Worm (Caenorhabditis elegans): ENCODE results near the gene thn-6.

The thn-6 gene

DNA sequence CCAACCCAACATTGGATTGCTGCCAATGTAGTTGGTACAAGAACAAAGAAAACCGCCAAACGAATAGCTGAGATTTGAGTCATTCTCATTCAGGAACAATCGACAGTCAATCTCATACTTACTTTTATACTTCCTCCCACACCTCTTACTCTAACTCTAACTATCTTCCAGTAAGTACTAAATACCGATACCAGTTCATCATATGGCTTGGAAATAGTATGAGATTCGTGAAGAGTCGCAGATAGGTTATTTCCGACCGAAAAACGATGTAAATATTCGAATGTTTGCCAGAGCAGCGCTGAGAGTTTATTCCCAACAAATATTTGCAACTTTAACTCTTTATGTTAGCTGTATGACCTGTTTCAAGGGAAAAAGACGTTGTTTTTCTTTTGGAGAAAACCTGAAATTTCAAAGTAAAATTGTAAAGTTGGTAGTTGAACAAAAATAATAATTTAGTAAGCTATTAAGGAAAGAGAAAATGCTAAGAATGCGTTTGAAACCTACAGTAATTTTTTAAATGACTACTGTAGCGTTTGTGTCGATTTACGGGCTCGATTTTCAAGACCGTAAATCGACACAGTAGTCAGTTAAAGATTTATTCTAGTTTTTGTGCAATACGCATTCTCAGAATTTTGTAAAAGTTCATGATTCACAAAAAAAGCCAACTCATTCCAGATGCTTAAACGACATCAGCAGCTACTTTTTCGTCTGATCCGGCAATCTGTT lies 42.1 kb upstream of the thn-6 start, which contains the start of the genes W03F8.6 and mtrf-1L:
W03F8.6 (minus strand) TSS at position 101 of the 726 bp plus-strand sequence.
mtrf-1L (plus strand) TSS at position 676 of the 726 bp plus-strand sequence.
- TF ChIP-seq pha-4 (tag; optimal IDR thresholded peaks at IDR 0.05) (peak; percentile 70), nhr-43 (tag; optimal IDR thresholded peaks at IDR 0.05; ENCODE audit: poor library complexity, severe bottlenecking) (no peak)

DNA sequence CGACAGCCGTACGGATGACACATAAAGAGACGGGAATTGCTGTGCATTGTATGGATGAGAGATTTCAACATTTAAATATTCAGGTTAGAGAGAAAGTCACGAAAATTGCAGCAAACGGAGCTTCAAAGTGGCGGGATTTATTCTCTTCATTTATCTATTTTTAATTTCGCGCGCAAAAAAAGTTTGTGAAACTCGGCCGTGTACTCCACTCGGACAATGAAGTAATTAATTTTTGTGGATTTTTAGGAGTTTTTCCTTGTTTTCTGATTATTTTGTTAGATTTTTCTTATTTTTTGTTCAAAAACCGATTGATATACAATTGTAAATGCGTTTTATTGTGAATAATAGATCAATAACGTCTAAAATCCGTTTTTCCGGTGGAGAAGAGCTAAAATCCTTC lies 40.7 kb upstream of the thn-6 start:
- no peak for TF ChIP-seq hmg-11 (tag; optimal IDR thresholded peaks at IDR 0.05)
- TF ChIP-seq lin-15B (tag; optimal IDR thresholded peaks at IDR 0.05) = peak; percentile 26

DNA sequence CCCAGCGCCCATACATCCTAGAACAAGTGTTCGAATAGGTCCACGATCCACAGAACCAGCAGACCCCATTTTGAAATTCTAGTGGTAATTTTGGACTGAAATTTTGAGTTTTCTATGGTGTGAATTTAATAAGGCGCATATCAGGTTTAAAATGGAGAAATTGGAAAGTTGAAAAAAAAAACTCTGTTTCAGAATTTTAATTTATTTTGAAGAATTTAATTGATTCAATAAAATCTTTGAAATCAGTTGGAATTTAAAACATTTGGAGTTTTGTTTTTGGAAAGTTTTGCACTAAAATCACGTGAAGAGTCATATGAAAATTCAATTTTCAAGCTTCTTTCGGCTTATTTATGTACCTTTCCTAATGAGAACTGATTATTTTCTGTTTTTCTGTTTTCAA lies 33.2 kb upstream of the thn-6 start, which contains the start of gene gpa-18:
gpa-18 (minus strand) TSS at position 101 of the 400 bp plus-strand sequence.
- TF ChIP-seq unc-39 (tag; optimal IDR thresholded peaks at IDR 0.05) = no peak
- TF ChIP-seq egl-27 (tag; optimal IDR thresholded peaks at IDR 0.05) = no peak
- TF ChIP-seq nhr-23 (tag; optimal IDR thresholded peaks at IDR 0.05) = no peak
- TF ChIP-seq lin-39 (tag; optimal IDR thresholded peaks at IDR 0.05) = no peak
- TF ChIP-seq pha-4 (tag; optimal IDR thresholded peaks at IDR 0.05) = no peak
- TF ChIP-seq R02D3.7 (tag; optimal IDR thresholded peaks at IDR 0.05) = no peak

DNA sequence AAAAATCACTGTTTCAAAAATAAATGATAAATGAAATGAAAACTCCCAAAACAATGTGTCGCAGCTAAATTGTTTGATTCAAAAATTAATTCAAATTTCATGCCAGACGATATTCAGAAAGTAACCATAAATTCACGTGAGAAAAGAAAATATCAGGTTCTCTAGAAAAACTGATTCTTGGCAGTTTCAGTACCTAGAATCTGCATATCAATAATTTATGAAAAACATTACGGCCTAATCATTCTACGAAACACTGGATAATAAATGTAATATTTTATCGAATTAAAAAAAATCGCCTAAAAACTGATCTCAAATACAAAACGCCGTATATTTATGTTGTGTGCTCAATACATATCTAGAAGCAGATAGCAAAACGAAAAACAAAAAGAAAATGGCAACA lies 27.9 kb upstream of the thn-6 start:
- TF ChIP-seq jun-1 (tag; optimal IDR thresholded peaks at IDR 0.05) (no peak), unc-39 (tag; optimal IDR thresholded peaks at IDR 0.05) (no peak), zag-1 (tag; optimal IDR thresholded peaks at IDR 0.05) (no peak), fos-1 (tag; optimal IDR thresholded peaks at IDR 0.05) (no peak), ZK546.5 (tag; optimal IDR thresholded peaks at IDR 0.05) (no peak), ceh-9 (tag; optimal IDR thresholded peaks at IDR 0.05) (no peak), nhr-237 (tag; optimal IDR thresholded peaks at IDR 0.05) (no peak), egl-27 (tag; optimal IDR thresholded peaks at IDR 0.05) (no peak), nhr-76 (tag; optimal IDR thresholded peaks at IDR 0.05) (no peak), ceh-28 (tag; optimal IDR thresholded peaks at IDR 0.05) (no peak), R02D3.7 (tag; optimal IDR thresholded peaks at IDR 0.05) (no peak), daf-12 (tag; optimal IDR thresholded peaks at IDR 0.05) (no peak), lin-15B (tag; optimal IDR thresholded peaks at IDR 0.05) (no peak), unc-62 (GFP tag; optimal IDR thresholded peaks at IDR 0.05) (no peak), mml-1 (tag; optimal IDR thresholded peaks at IDR 0.05) (no peak), elt-2 (tag; optimal IDR thresholded peaks at IDR 0.05) (no peak), lin-39 (tag; optimal IDR thresholded peaks at IDR 0.05) (no peak), ztf-11 (tag; optimal IDR thresholded peaks at IDR 0.05) (no peak), eor-1 (tag; optimal IDR thresholded peaks at IDR 0.05) (no peak), ceh-82 (tag; optimal IDR thresholded peaks at IDR 0.05) (no peak)

DNA sequence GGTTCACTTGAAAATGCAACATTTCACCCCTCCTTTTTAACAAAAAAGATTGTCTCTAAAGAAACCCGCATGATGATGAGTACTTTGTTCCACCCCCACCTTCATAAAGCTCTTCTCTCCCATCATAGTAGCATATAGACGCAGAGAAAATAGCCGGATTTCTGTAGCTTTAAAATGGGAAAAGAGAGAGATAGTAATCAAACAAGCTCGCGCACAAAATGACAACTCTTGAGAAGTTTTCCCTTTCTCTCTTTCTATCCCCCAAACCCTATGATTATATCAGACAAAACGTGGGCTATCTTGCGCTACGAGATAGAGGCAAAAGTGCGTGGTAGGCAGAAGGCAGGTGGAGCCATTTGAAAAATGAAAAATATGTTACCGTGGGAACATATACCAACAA lies 26.1 kb upstream of the thn-6 start:
- TF ChIP-seq pha-4 (tag; optimal IDR thresholded peaks at IDR 0.05) (peak; percentile 60), nhr-76 (tag; optimal IDR thresholded peaks at IDR 0.05) (no peak), nhr-28 (tag; optimal IDR thresholded peaks at IDR 0.05) (no peak)

DNA sequence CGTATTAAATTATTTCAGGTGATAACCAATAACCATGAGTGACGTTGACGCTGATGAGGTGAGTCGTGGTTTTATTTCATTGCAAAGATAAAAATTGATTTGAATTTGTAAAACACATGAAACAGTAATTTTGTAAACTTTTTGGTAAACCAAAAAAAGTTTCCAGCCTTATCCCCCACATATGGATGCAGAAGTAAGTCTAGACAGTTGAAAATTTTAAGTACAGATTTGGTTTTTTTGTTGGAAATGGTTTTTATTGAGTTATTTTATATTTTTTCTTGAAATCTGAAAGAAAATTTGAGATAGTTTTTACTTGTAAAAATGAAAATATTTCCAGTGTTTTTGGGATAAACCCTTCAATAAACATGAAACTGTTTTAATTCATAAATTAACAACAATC lies 24.1 kb upstream of the thn-6 start, which contains the start of gene tni-4:
tni-4 (plus strand) TSS at position 19 of the 400 bp plus-strand sequence.
- TF ChIP-seq pqm-1 (tag; optimal IDR thresholded peaks at IDR 0.05) (no peak), nhr-77 (tag; optimal IDR thresholded peaks at IDR 0.05) (no peak)

DNA sequence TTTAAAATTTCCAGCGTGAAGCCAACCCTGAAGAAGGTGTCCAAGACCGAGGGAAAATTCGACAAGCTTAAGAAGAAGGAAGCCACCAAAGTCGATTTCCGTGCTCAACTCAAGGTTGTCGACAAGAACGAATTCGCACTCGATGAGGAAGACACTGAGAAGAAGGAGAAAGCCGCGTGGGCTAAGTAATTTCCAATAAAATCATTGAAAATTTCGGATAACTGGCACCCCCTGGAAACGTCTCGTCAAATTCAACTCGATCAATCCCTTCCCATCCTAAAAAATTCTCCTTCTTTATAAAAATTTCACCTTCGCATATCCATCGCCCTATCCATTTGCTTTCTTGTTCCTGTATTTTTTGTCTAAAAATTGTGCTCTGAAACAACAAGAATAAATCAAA lies 22.0 kb upstream of the thn-6 start:
- TF ChIP-seq pha-4 (tag; optimal IDR thresholded peaks at IDR 0.05) (no peak), lin-15B (tag; optimal IDR thresholded peaks at IDR 0.05) (no peak), unc-39 (tag; optimal IDR thresholded peaks at IDR 0.05) (no peak), ceh-16 (tag; optimal IDR thresholded peaks at IDR 0.05) (no peak), lin-39 (tag; optimal IDR thresholded peaks at IDR 0.05) (no peak), nhr-12 (tag; optimal IDR thresholded peaks at IDR 0.05) (no peak), fos-1 (tag; optimal IDR thresholded peaks at IDR 0.05) (no peak), nhr-77 (tag; optimal IDR thresholded peaks at IDR 0.05) (no peak), elt-1 (tag; optimal IDR thresholded peaks at IDR 0.05) (no peak), nhr-11 (tag; optimal IDR thresholded peaks at IDR 0.05) (no peak), sea-2 (GFP tag; optimal IDR thresholded peaks at IDR 0.05) (no peak), nhr-76 (tag; optimal IDR thresholded peaks at IDR 0.05) (no peak), ama-1 (optimal IDR thresholded peaks at IDR 0.05) (no peak), nhr-237 (tag; optimal IDR thresholded peaks at IDR 0.05) (no peak), ceh-82 (tag; optimal IDR thresholded peaks at IDR 0.05) (no peak), aly-2 (tag; optimal IDR thresholded peaks at IDR 0.05) (no peak), zag-1 (tag; optimal IDR thresholded peaks at IDR 0.05) (no peak), nhr-25 (tag; optimal IDR thresholded peaks at IDR 0.05) (no peak)
